Worm (Caenorhabditis elegans): ENCODE data around the gene C02B10.3.

Gene C02B10.3

ce11 chrIV:5103229-5103894 lies at the start of gene C02B10.3:
C02B10.3 (minus strand) TSS chrIV:5103279.
- TF ChIP-seq hmg-11 (tag; optimal IDR thresholded peaks at IDR 0.05) (peak; percentile 76), egl-5 (tag; optimal IDR thresholded peaks at IDR 0.05) (no peak), snpc-4 (tag; optimal IDR thresholded peaks at IDR 0.05) (no peak), skn-1 (tag; optimal IDR thresholded peaks at IDR 0.05) (no peak), lin-39 (tag; optimal IDR thresholded peaks at IDR 0.05) (peak; percentile 42), fkh-10 (GFP tag; optimal IDR thresholded peaks at IDR 0.05) (peak; percentile 67), pha-4 (tag; optimal IDR thresholded peaks at IDR 0.05) (peak; percentile 22), lsy-12 (tag; optimal IDR thresholded peaks at IDR 0.05) (no peak), ceh-9 (tag; optimal IDR thresholded peaks at IDR 0.05) (no peak), egl-27 (tag; optimal IDR thresholded peaks at IDR 0.05) (no peak), nfya-1 (tag; optimal IDR thresholded peaks at IDR 0.05; ENCODE audit: insufficient read depth) (peak; percentile 72)

ce11 chrIV:5152391-5152790 lies 49.3 kb upstream of the C02B10.3 start, which contains the start of gene soc-2:
soc-2 (minus strand) TSS chrIV:5152491.
- TF ChIP-seq mml-1 (tag; optimal IDR thresholded peaks at IDR 0.05): no peak
- no peak for TF ChIP-seq tbx-2 (tag; optimal IDR thresholded peaks at IDR 0.05)
- no peak for TF ChIP-seq egl-27 (tag; optimal IDR thresholded peaks at IDR 0.05)
- no peak for TF ChIP-seq ceh-82 (tag; optimal IDR thresholded peaks at IDR 0.05)
- no peak for TF ChIP-seq aly-2 (tag; optimal IDR thresholded peaks at IDR 0.05)
- TF ChIP-seq nhr-77 (tag; optimal IDR thresholded peaks at IDR 0.05): no peak
- no peak for TF ChIP-seq egl-5 (tag; optimal IDR thresholded peaks at IDR 0.05)
- TF ChIP-seq nhr-76 (tag; optimal IDR thresholded peaks at IDR 0.05): no peak
- TF ChIP-seq daf-12 (tag; optimal IDR thresholded peaks at IDR 0.05): no peak
- no peak for TF ChIP-seq lin-39 (tag; optimal IDR thresholded peaks at IDR 0.05)
- TF ChIP-seq ztf-11 (tag; optimal IDR thresholded peaks at IDR 0.05): no peak
- no peak for TF ChIP-seq nhr-237 (tag; optimal IDR thresholded peaks at IDR 0.05)
- TF ChIP-seq nhr-67 (tag; optimal IDR thresholded peaks at IDR 0.05): no peak
- no peak for TF ChIP-seq R02D3.7 (tag; optimal IDR thresholded peaks at IDR 0.05)
- TF ChIP-seq nhr-12 (tag; optimal IDR thresholded peaks at IDR 0.05): no peak
- TF ChIP-seq elt-2 (tag; optimal IDR thresholded peaks at IDR 0.05): no peak
- no peak for TF ChIP-seq lin-15B (tag; optimal IDR thresholded peaks at IDR 0.05)
- no peak for TF ChIP-seq fos-1 (tag; optimal IDR thresholded peaks at IDR 0.05)

ce11 chrIV:5149793-5150192 lies 46.7 kb upstream of the C02B10.3 start, which contains the start of gene C24D10.5:
C24D10.5 (plus strand) TSS chrIV:5150093.
- TF ChIP-seq nfya-1 (tag; optimal IDR thresholded peaks at IDR 0.05; ENCODE audit: insufficient read depth) (no peak), egl-5 (tag; optimal IDR thresholded peaks at IDR 0.05) (no peak), hmg-11 (tag; optimal IDR thresholded peaks at IDR 0.05) (no peak), pqm-1 (tag; optimal IDR thresholded peaks at IDR 0.05) (no peak), unc-62 (GFP tag; optimal IDR thresholded peaks at IDR 0.05) (no peak), fkh-2 (tag; optimal IDR thresholded peaks at IDR 0.05) (no peak), ceh-9 (tag; optimal IDR thresholded peaks at IDR 0.05) (no peak), nhr-77 (tag; optimal IDR thresholded peaks at IDR 0.05) (no peak), nhr-28 (tag; optimal IDR thresholded peaks at IDR 0.05) (no peak), zag-1 (tag; optimal IDR thresholded peaks at IDR 0.05) (no peak), snpc-4 (tag; optimal IDR thresholded peaks at IDR 0.05) (no peak), skn-1 (tag; optimal IDR thresholded peaks at IDR 0.05) (no peak), ZK546.5 (tag; optimal IDR thresholded peaks at IDR 0.05) (no peak), nhr-76 (tag; optimal IDR thresholded peaks at IDR 0.05) (no peak), unc-39 (tag; optimal IDR thresholded peaks at IDR 0.05) (no peak), lin-39 (tag; optimal IDR thresholded peaks at IDR 0.05) (no peak), elt-2 (tag; optimal IDR thresholded peaks at IDR 0.05) (no peak), R02D3.7 (tag; optimal IDR thresholded peaks at IDR 0.05) (no peak), pha-4 (tag; optimal IDR thresholded peaks at IDR 0.05) (no peak), elt-3 (tag; optimal IDR thresholded peaks at IDR 0.05) (no peak)

ce11 chrIV:5139972-5140371 lies 36.9 kb upstream of the C02B10.3 start:
- TF ChIP-seq elt-3 (tag; optimal IDR thresholded peaks at IDR 0.05): peak in 1 of 3 experiments; percentile 28
- no peak for TF ChIP-seq nhr-23 (tag; optimal IDR thresholded peaks at IDR 0.05)
- TF ChIP-seq nhr-76 (tag; optimal IDR thresholded peaks at IDR 0.05): no peak
